Fruit fly (Drosophila melanogaster): ENCODE results near the gene Tpt.
A peak's percentile ranks its signal among the peaks of the same experiment; 100 is the strongest.

Tpt gene

dm6 chr3L:8395630-8396168, 9.4 kb downstream of the Tpt start, which contains the start of gene CG7120 (continued):
- TF ChIP-seq pb (GFP tag; optimal IDR thresholded peaks at IDR 0.05) (no peak), Optix (GFP tag; IDR thresholded peaks at IDR 0.05) (no peak), slou (GFP tag; optimal IDR thresholded peaks at IDR 0.05) (no peak), CG3838 (GFP tag; optimal IDR thresholded peaks at IDR 0.05) (no peak), Taf1 (GFP tag; IDR thresholded peaks at IDR 0.05) (no peak), stc (GFP tag; IDR thresholded peaks at IDR 0.05) (no peak), CG6254 (GFP tag; optimal IDR thresholded peaks at IDR 0.05) (peak; percentile 40), luna (GFP tag; optimal IDR thresholded peaks at IDR 0.05) (no peak), Mrtf (GFP tag; IDR thresholded peaks at IDR 0.05) (no peak), Awh (GFP tag; IDR thresholded peaks at IDR 0.05) (0 out of 2 replicates have a peak, but pooled peaks have one; percentile 32), Tbp (GFP tag; optimal IDR thresholded peaks at IDR 0.05) (no peak), Hr39 (optimal IDR thresholded peaks at IDR 0.05) (no peak), Hmr (GFP tag; optimal IDR thresholded peaks at IDR 0.05) (peak; percentile 36), CG15073 (GFP tag; optimal IDR thresholded peaks at IDR 0.05) (no peak), kni (GFP tag; optimal IDR thresholded peaks at IDR 0.05) (no peak), CG34422 (GFP tag; IDR thresholded peaks at IDR 0.05) (0 out of 3 replicates have a peak, but pooled peaks have one; percentile 29), CG15514 (GFP tag; optimal IDR thresholded peaks at IDR 0.05) (peak; percentile 37), CG10431 (GFP tag; optimal IDR thresholded peaks at IDR 0.05) (no peak), hth (optimal IDR thresholded peaks at IDR 0.05) (no peak), CG13296 (GFP tag; optimal IDR thresholded peaks at IDR 0.05) (no peak), CG34224 (GFP tag; IDR thresholded peaks at IDR 0.05; ENCODE audit: partially characterized antibody) (no peak), bab2 (GFP tag; optimal IDR thresholded peaks at IDR 0.05) (peak; percentile 1), cwo (GFP tag; optimal IDR thresholded peaks at IDR 0.05) (peak; percentile 41), CG10979 (tag; optimal IDR thresholded peaks at IDR 0.05) (peak; percentile 74), D19A (tag; optimal IDR thresholded peaks at IDR 0.05) (peak; percentile 52), Max (GFP tag; optimal IDR thresholded peaks at IDR 0.05) (peak; percentile 7), vvl (GFP tag; IDR thresholded peaks at IDR 0.05) (no peak), vnd (GFP tag; IDR thresholded peaks at IDR 0.05; ENCODE audit: partially characterized antibody) (no peak), Doc3 (GFP tag; IDR thresholded peaks at IDR 0.05; ENCODE audit: partially characterized antibody) (no peak), Bteb2 (GFP tag; optimal IDR thresholded peaks at IDR 0.05) (peak; percentile 49), CG5245 (GFP tag; optimal IDR thresholded peaks at IDR 0.05) (no peak), al (GFP tag; IDR thresholded peaks at IDR 0.05) (no peak), Sox102F (GFP tag; optimal IDR thresholded peaks at IDR 0.05) (peak; percentile 59), CG7271 (tag; optimal IDR thresholded peaks at IDR 0.05) (no peak), CG8944 (GFP tag; optimal IDR thresholded peaks at IDR 0.05) (peak; percentile 11), zen2 (GFP tag; IDR thresholded peaks at IDR 0.05; ENCODE audit: partially characterized antibody) (no peak), CG17385 (GFP tag; optimal IDR thresholded peaks at IDR 0.05) (peak; percentile 55), CG17361 (GFP tag; IDR thresholded peaks at IDR 0.05) (peak; percentile 76), tna (GFP tag; IDR thresholded peaks at IDR 0.05; ENCODE audit: partially characterized antibody) (no peak; the same call in 1 of the 2 replicates), CG9797 (GFP tag; optimal IDR thresholded peaks at IDR 0.05) (no peak), Chrac-16 (GFP tag; optimal IDR thresholded peaks at IDR 0.05) (peak; percentile 24), Gsc (GFP tag; IDR thresholded peaks at IDR 0.05) (no peak), ATbp (GFP tag; optimal IDR thresholded peaks at IDR 0.05) (peak; percentile 26), CG14965 (GFP tag; optimal IDR thresholded peaks at IDR 0.05; ENCODE audit: borderline replicate concordance) (no peak), bowl (GFP tag; IDR thresholded peaks at IDR 0.05) (no peak), Fer3 (tag; optimal IDR thresholded peaks at IDR 0.05) (peak; percentile 18), tgo (GFP tag; IDR thresholded peaks at IDR 0.05) (no peak), CG9727 (GFP tag; optimal IDR thresholded peaks at IDR 0.05) (peak; percentile 32), CG2120 (GFP tag; optimal IDR thresholded peaks at IDR 0.05) (peak; percentile 58), ind (GFP tag; optimal IDR thresholded peaks at IDR 0.05) (peak; percentile 62), scrt (GFP tag; optimal IDR thresholded peaks at IDR 0.05) (peak; percentile 36)

Measured in whole organism, embryonic.